Worm (Caenorhabditis elegans): ENCODE results near the gene C44B11.1.

DNA sequence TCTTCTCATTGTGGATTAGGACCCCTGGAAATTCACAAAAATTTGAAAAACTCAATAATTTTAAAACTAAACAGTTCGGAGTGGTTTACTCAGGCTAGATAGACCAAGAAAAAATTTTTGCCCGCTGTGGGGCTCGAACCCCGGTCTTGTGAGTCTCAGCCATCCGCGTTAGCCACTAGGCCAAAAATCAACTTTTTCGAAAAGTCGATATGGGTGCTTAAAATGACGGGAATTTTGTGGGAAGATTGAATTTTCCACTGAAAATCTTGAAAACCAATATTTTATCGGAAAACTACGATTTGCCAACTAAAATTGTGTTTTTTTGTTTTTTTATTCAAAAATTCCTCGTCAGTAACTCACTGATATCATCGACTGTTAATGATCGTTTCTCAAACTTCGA lies 47.5 kb upstream of the C44B11.1 start:
- TF ChIP-seq ceh-9 (tag; optimal IDR thresholded peaks at IDR 0.05) (no peak), nhr-11 (tag; optimal IDR thresholded peaks at IDR 0.05) (no peak), tbx-7 (tag; optimal IDR thresholded peaks at IDR 0.05) (no peak), fkh-6 (tag; optimal IDR thresholded peaks at IDR 0.05) (no peak), gmeb-2 (tag; optimal IDR thresholded peaks at IDR 0.05) (no peak), hlh-6 (tag; optimal IDR thresholded peaks at IDR 0.05) (no peak), ttx-3 (tag; optimal IDR thresholded peaks at IDR 0.05) (no peak), madf-2 (tag; optimal IDR thresholded peaks at IDR 0.05) (no peak), lin-11 (tag; optimal IDR thresholded peaks at IDR 0.05) (no peak), pag-3 (tag; optimal IDR thresholded peaks at IDR 0.05; ENCODE audit: borderline replicate concordance) (no peak), pqm-1 (tag; optimal IDR thresholded peaks at IDR 0.05) (no peak), pax-1 (tag; optimal IDR thresholded peaks at IDR 0.05) (no peak)
